Fruit fly (Drosophila melanogaster) whole organism, prepupa: Measurements from ENCODE around the gene CG31029.

Experiments used
- CG3919 ChIP-seq: fragments of 200-800 bp; sonication (Bioruptor generic); optimal IDR thresholded peaks from 3 replicates; lab custom pipeline; 2016; ENCODE audit warnings: missing biosample characterization, missing genetic modification characterization
- Ets96B ChIP-seq: fragments of 200-800 bp; optimal IDR thresholded peaks from 2 replicates; lab custom pipeline; 2019; ENCODE audit warnings: missing biosample characterization, mild to moderate bottlenecking, missing genetic modification characterization, moderate library complexity
- Gug ChIP-seq: fragments of 200-800 bp; sonication (Bioruptor generic); IDR thresholded peaks from 2 replicates; pipeline ENCODE4 v1.3.6; 2022; ENCODE audit warnings: missing biosample characterization, missing genetic modification characterization
- Met ChIP-seq: fragments of 200-800 bp; sonication (Bioruptor generic); optimal IDR thresholded peaks from 3 replicates; lab custom pipeline; 2016; ENCODE audit warnings: missing biosample characterization, missing genetic modification characterization
- fd59A ChIP-seq: fragments of 200-800 bp; sonication (Bioruptor generic); optimal IDR thresholded peaks from 2 replicates; lab custom pipeline; 2017; ENCODE audit warnings: missing biosample characterization, mild to moderate bottlenecking, missing genetic modification characterization, missing genetic modification reagents
- svp ChIP-seq: fragments of 200-800 bp; sonication (Bioruptor generic); peaks from one replicate; lab custom pipeline; 2016; ENCODE audit warnings: missing biosample characterization, missing genetic modification characterization

DNA sequence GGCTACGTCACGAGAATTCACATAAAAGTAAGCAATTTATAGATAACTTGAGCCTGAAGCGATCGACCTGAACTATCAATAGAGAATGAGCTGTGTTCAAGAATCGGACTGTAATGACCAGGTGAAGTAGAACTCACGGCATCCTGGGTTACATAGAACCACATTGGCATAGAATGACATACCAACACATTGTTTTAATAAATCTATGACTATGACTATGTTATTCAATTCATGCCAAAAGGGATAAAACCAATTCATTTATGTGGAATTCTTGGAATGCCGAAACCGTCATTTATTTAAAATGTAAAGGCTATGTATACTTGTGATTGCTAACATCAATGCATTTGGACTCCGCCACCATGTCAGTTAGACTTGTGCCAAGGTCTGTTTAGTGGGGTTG, 3.2 kb downstream of the CG31029 start, which contains the start of gene Ppi1:
- TF ChIP-seq fd59A (GFP tag; lab: Kevin White, UChicago) (no peak), Gug (no peak), CG3919 (GFP tag; lab: Kevin White, UChicago) (no peak), Ets96B (tag; lab: Kevin White, UChicago) (no peak), svp (GFP tag; lab: Kevin White, UChicago) (no peak), Met (GFP tag; lab: Kevin White, UChicago) (no peak)
